Fruit fly (Drosophila melanogaster) whole organism, embryonic: Measurements from ENCODE around the gene CG9426.

Source experiments
- Atf6 ChIP-seq: fragments of 200-800 bp; sonication (Bioruptor generic); IDR thresholded peaks from 2 replicates; pipeline ENCODE4 v1.3.6; 2022; ENCODE audit warnings: missing biosample characterization, missing genetic modification characterization
- Bteb2 ChIP-seq: fragments of 200-800 bp; sonication (Bioruptor generic); optimal IDR thresholded peaks from 2 replicates; lab custom pipeline; 2016; ENCODE audit warnings: missing biosample characterization, missing genetic modification characterization
- CG1024 ChIP-seq: fragments of 200-800 bp; sonication (Bioruptor generic); IDR thresholded peaks from 2 replicates; pipeline ENCODE4 v1.3.6; 2022; ENCODE audit warnings: missing biosample characterization, missing genetic modification characterization
- CG11085 ChIP-seq: fragments of 200-800 bp; sonication (Bioruptor generic); IDR thresholded peaks from 2 replicates; pipeline ENCODE4 v1.3.6; 2022; ENCODE audit warnings: missing biosample characterization, missing genetic modification characterization
- CG11696 ChIP-seq: fragments of 200-800 bp; sonication (Bioruptor generic); IDR thresholded peaks from 2 replicates; pipeline ENCODE4 v1.3.6; 2022; ENCODE audit warnings: missing biosample characterization, missing genetic modification characterization
- CG12236 ChIP-seq: fragments of 200-800 bp; sonication (Bioruptor generic); optimal IDR thresholded peaks from 2 replicates; lab custom pipeline; 2016; ENCODE audit warnings: missing biosample characterization, missing genetic modification characterization
- CG13624 ChIP-seq: fragments of 200-800 bp; sonication (Bioruptor generic); optimal IDR thresholded peaks from 2 replicates; lab custom pipeline; 2016; ENCODE audit warnings: missing biosample characterization, missing genetic modification characterization
- CG14014 ChIP-seq: fragments of 200-800 bp; sonication (Bioruptor generic); IDR thresholded peaks from 2 replicates; pipeline ENCODE4 v1.3.6; 2022; ENCODE audit warnings: missing biosample characterization, missing genetic modification characterization
- CG14860 ChIP-seq: fragments of 200-800 bp; sonication (Bioruptor generic); IDR thresholded peaks from 3 replicates; pipeline ENCODE4 v1.3.6; 2022; ENCODE audit warnings: missing biosample characterization, missing genetic modification characterization; ENCODE audit not compliant: partially characterized antibody
- CG15269 ChIP-seq: fragments of 200-800 bp; sonication (Bioruptor generic); optimal IDR thresholded peaks from 2 replicates; lab custom pipeline; 2018; ENCODE audit warnings: missing biosample characterization, mild to moderate bottlenecking, missing genetic modification characterization, moderate library complexity
- CG16813 ChIP-seq: fragments of 200-800 bp; sonication (Bioruptor generic); IDR thresholded peaks from 3 replicates; pipeline ENCODE4 v1.3.6; 2022; ENCODE audit warnings: missing biosample characterization, missing genetic modification characterization; ENCODE audit not compliant: partially characterized antibody
- CG17359 ChIP-seq: fragments of 200-800 bp; sonication (Bioruptor generic); optimal IDR thresholded peaks from 3 replicates; lab custom pipeline; 2018; ENCODE audit warnings: missing biosample characterization, mild to moderate bottlenecking, missing genetic modification characterization, moderate library complexity
- CG2712 ChIP-seq: fragments of 200-800 bp; optimal IDR thresholded peaks from 3 replicates; lab custom pipeline; 2019; ENCODE audit warnings: missing biosample characterization, mild to moderate bottlenecking, missing genetic modification characterization, moderate library complexity
- CG30431 ChIP-seq: fragments of 200-800 bp; sonication (Bioruptor generic); optimal IDR thresholded peaks from 2 replicates; lab custom pipeline; 2017; ENCODE audit warnings: missing biosample characterization, missing genetic modification characterization
- CG33213 ChIP-seq: fragments of 200-800 bp; sonication (Bioruptor generic); optimal IDR thresholded peaks from 3 replicates; lab custom pipeline; 2016; ENCODE audit warnings: missing biosample characterization, missing genetic modification characterization
- CG6654 ChIP-seq: fragments of 200-800 bp; sonication (Bioruptor generic); optimal IDR thresholded peaks from 2 replicates; lab custom pipeline; 2017; ENCODE audit warnings: missing biosample characterization, mild to moderate bottlenecking, missing genetic modification characterization
- CG6813 ChIP-seq: fragments of 200-800 bp; sonication (Bioruptor generic); optimal IDR thresholded peaks from 2 replicates; lab custom pipeline; 2017; ENCODE audit warnings: missing biosample characterization, missing genetic modification characterization, mild to moderate bottlenecking, moderate library complexity, missing genetic modification reagents
- CG9797 ChIP-seq: fragments of 200-800 bp; sonication (Bioruptor generic); optimal IDR thresholded peaks from 3 replicates; lab custom pipeline; 2018; ENCODE audit warnings: missing biosample characterization, mild to moderate bottlenecking, missing genetic modification characterization
- CG9876 ChIP-seq: fragments of 200-800 bp; sonication (Bioruptor generic); optimal IDR thresholded peaks from 2 replicates; lab custom pipeline; 2016; ENCODE audit warnings: missing biosample characterization, missing genetic modification characterization
- CHES-1-like ChIP-seq: fragments of 200-800 bp; sonication (Bioruptor generic); optimal IDR thresholded peaks from 2 replicates; lab custom pipeline; 2016; ENCODE audit warnings: missing biosample characterization, missing genetic modification characterization
- CrebB ChIP-seq: fragments of 200-800 bp; sonication (Bioruptor generic); optimal IDR thresholded peaks from 3 replicates; lab custom pipeline; 2018; ENCODE audit warnings: missing biosample characterization, mild to moderate bottlenecking, missing genetic modification characterization
- Dp ChIP-seq: fragments of 200-800 bp; sonication (Bioruptor generic); optimal IDR thresholded peaks from 2 replicates; lab custom pipeline; 2018; ENCODE audit warnings: missing biosample characterization, mild to moderate bottlenecking, missing genetic modification characterization, moderate library complexity
- Drgx ChIP-seq: fragments of 200-800 bp; sonication (Bioruptor generic); IDR thresholded peaks from 2 replicates; pipeline ENCODE4 v1.3.6; 2022; ENCODE audit warnings: missing biosample characterization, missing genetic modification characterization
- Fer2 ChIP-seq: fragments of 200-800 bp; sonication (Bioruptor generic); optimal IDR thresholded peaks from 2 replicates; lab custom pipeline; 2018; ENCODE audit warnings: missing biosample characterization, mild to moderate bottlenecking, missing genetic modification characterization, moderate library complexity
- MTF-1 ChIP-seq: fragments of 200-800 bp; sonication (Bioruptor generic); optimal IDR thresholded peaks from 2 replicates; lab custom pipeline; 2018; ENCODE audit warnings: missing biosample characterization, mild to moderate bottlenecking, missing genetic modification characterization, borderline replicate concordance
- Med ChIP-seq: fragments of 200-800 bp; sonication (Bioruptor generic); peaks from one replicate; lab custom pipeline; 2016; ENCODE audit warnings: missing biosample characterization, missing genetic modification characterization, mild to moderate bottlenecking, inconsistent platforms, moderate library complexity
- Myb ChIP-seq: fragments of 200-800 bp; sonication (Bioruptor generic); optimal IDR thresholded peaks from 2 replicates; lab custom pipeline; 2016; ENCODE audit warnings: missing biosample characterization, missing genetic modification characterization
- NK7.1 ChIP-seq: fragments of 200-800 bp; sonication (Bioruptor generic); optimal IDR thresholded peaks from 3 replicates; lab custom pipeline; 2016; ENCODE audit warnings: missing biosample characterization, missing genetic modification characterization
- Opbp ChIP-seq: fragments of 200-800 bp; sonication (Bioruptor generic); IDR thresholded peaks from 3 replicates; pipeline ENCODE4 v1.3.6; 2022; ENCODE audit warnings: missing biosample characterization, missing genetic modification characterization; ENCODE audit not compliant: partially characterized antibody
- Sox100B ChIP-seq: fragments of 200-800 bp; sonication (Bioruptor generic); optimal IDR thresholded peaks from 3 replicates; lab custom pipeline; 2018; ENCODE audit warnings: missing biosample characterization, mild to moderate bottlenecking, missing genetic modification characterization
- Sox102F ChIP-seq: fragments of 200-800 bp; sonication (Bioruptor generic); optimal IDR thresholded peaks from 2 replicates; lab custom pipeline; 2018; ENCODE audit warnings: missing biosample characterization, mild to moderate bottlenecking, missing genetic modification characterization, moderate library complexity
- Usf ChIP-seq: fragments of 200-800 bp; sonication (Bioruptor generic); optimal IDR thresholded peaks from 2 replicates; lab custom pipeline; 2017; ENCODE audit warnings: missing genotype, missing biosample characterization, missing genetic modification characterization
- aop ChIP-seq: fragments of 200-800 bp; sonication (Bioruptor generic); IDR thresholded peaks from 2 replicates; pipeline ENCODE4 v1.3.6; 2022; ENCODE audit warnings: missing biosample characterization, missing genetic modification characterization
- ap ChIP-seq: fragments of 200-800 bp; sonication (Bioruptor generic); IDR thresholded peaks from 2 replicates; pipeline ENCODE4 v1.3.6; 2022; ENCODE audit warnings: missing biosample characterization, missing genetic modification characterization
- corto ChIP-seq: fragments of 200-800 bp; sonication (Bioruptor generic); optimal IDR thresholded peaks from 2 replicates; lab custom pipeline; 2016; ENCODE audit warnings: missing biosample characterization, mild to moderate bottlenecking, missing genetic modification characterization, moderate library complexity
- en ChIP-seq: fragments of 200-800 bp; sonication (Bioruptor generic); optimal IDR thresholded peaks from 2 replicates; lab custom pipeline; 2016; ENCODE audit warnings: missing biosample characterization, missing genetic modification characterization
- esg ChIP-seq: fragments of 200-800 bp; sonication (Bioruptor generic); conservative IDR thresholded peaks from 2 replicates; pipeline ENCODE4 v1.3.6; 2022; ENCODE audit warnings: missing biosample characterization, missing genetic modification characterization
- gcm2 ChIP-seq: fragments of 200-800 bp; sonication (Bioruptor generic); optimal IDR thresholded peaks from 2 replicates; lab custom pipeline; 2016; ENCODE audit warnings: missing biosample characterization, missing genetic modification characterization
- gem ChIP-seq: fragments of 200-800 bp; sonication (Bioruptor generic); optimal IDR thresholded peaks from 2 replicates; lab custom pipeline; 2019; ENCODE audit warnings: missing biosample characterization, mild to moderate bottlenecking, missing genetic modification characterization, moderate library complexity
- grau ChIP-seq: fragments of 200-800 bp; optimal IDR thresholded peaks from 3 replicates; lab custom pipeline; 2019; ENCODE audit warnings: missing biosample characterization, mild to moderate bottlenecking, missing genetic modification characterization, moderate library complexity
- gsb ChIP-seq: fragments of 200-800 bp; sonication (Bioruptor generic); IDR thresholded peaks from 2 replicates; pipeline ENCODE4 v1.3.6; 2022; ENCODE audit warnings: missing biosample characterization, missing genetic modification characterization
- hth ChIP-seq: fragments of >200 bp; optimal IDR thresholded peaks from 2 replicates; lab custom pipeline; 2017; ENCODE audit warnings: inconsistent platforms
- lab ChIP-seq: fragments of 200-800 bp; sonication (Bioruptor generic); optimal IDR thresholded peaks from 3 replicates; lab custom pipeline; 2017; ENCODE audit warnings: missing biosample characterization, missing genetic modification characterization, mild to moderate bottlenecking, moderate library complexity, missing genetic modification reagents
- mam ChIP-seq: fragments of 200-800 bp; sonication (Bioruptor generic); optimal IDR thresholded peaks from 3 replicates; lab custom pipeline; 2016; ENCODE audit warnings: missing biosample characterization, missing genetic modification characterization
- mld ChIP-seq: fragments of 200-800 bp; sonication (Bioruptor generic); IDR thresholded peaks from 3 replicates; pipeline ENCODE4 v1.3.6; 2022; ENCODE audit warnings: missing biosample characterization, missing genetic modification characterization; ENCODE audit not compliant: partially characterized antibody
- nerfin-1 ChIP-seq: fragments of 200-800 bp; sonication (Bioruptor generic); optimal IDR thresholded peaks from 3 replicates; lab custom pipeline; 2019; ENCODE audit warnings: missing biosample characterization, mild to moderate bottlenecking, missing genetic modification characterization, moderate library complexity
- sc ChIP-seq, 3 experiments: fragments of >200 bp in 2 of 3; fragments of 200-800 bp in 1 of 3; sonication (Bioruptor generic) in 1 of 3; optimal IDR thresholded peaks; 2 replicates in 2 of 3; 3 replicates in 1 of 3; lab custom pipeline; 2017; ENCODE audit warnings: mild to moderate bottlenecking in 1 of 3, missing biosample characterization in 1 of 3, missing genetic modification characterization in 1 of 3, missing genetic modification reagents in 1 of 3
- seq ChIP-seq: fragments of 200-800 bp; sonication (Bioruptor generic); IDR thresholded peaks from 2 replicates; pipeline ENCODE4 v1.3.6; 2022; ENCODE audit warnings: missing biosample characterization, missing genetic modification characterization
- sob ChIP-seq: fragments of 200-800 bp; sonication (Bioruptor generic); IDR thresholded peaks from 2 replicates; pipeline ENCODE4 v1.3.6; 2022; ENCODE audit warnings: missing biosample characterization, missing genetic modification characterization
- tll ChIP-seq, 2 experiments: fragments of 200-800 bp in 1 of 2; fragments of >200 bp in 1 of 2; sonication (Bioruptor generic) in 1 of 2; optimal IDR thresholded peaks; 2 replicates each; lab custom pipeline; 2017 to 2019; ENCODE audit warnings: missing biosample characterization in 2 of 2, missing genetic modification characterization in 2 of 2, mild to moderate bottlenecking in 1 of 2, moderate library complexity in 1 of 2
- trem ChIP-seq: fragments of 200-800 bp; optimal IDR thresholded peaks from 3 replicates; lab custom pipeline; 2019; ENCODE audit warnings: missing biosample characterization, mild to moderate bottlenecking, missing genetic modification characterization, moderate library complexity
- trh ChIP-seq: fragments of 200-800 bp; sonication (Bioruptor generic); optimal IDR thresholded peaks from 2 replicates; lab custom pipeline; 2016; ENCODE audit warnings: missing biosample characterization, missing genetic modification characterization

The CG9426 gene

dm6 chr2L:13258702-13259101 lies 39.0 kb upstream of the CG9426 start (continued):
- TF ChIP-seq Med (GFP tag; lab: Kevin White, UChicago) (peak; percentile 59), CG9797 (GFP tag; lab: Kevin White, UChicago) (no peak), CG30431 (GFP tag; lab: Kevin White, UChicago) (no peak), CG14860 (GFP tag; lab: Robert Waterston, UW) (no peak), CG9876 (GFP tag; lab: Kevin White, UChicago) (no peak), CG11085 (GFP tag; lab: Robert Waterston, UW) (no peak), tll (GFP tag; optimal IDR thresholded peaks at IDR 0.05; lab: Kevin White, UChicago) (no peak), lab (no peak), hth (lab: Kevin White, UChicago) (no peak), gem (tag; lab: Kevin White, UChicago) (peak; percentile 68), CG13624 (no peak), trem (tag; lab: Kevin White, UChicago) (no peak), Sox100B (peak; percentile 8), nerfin-1 (tag; lab: Kevin White, UChicago) (no peak), gcm2 (no peak), NK7.1 (GFP tag; lab: Kevin White, UChicago) (no peak), seq (GFP tag; lab: Robert Waterston, UW) (0 out of 2 replicates have a peak, but pooled peaks have one; percentile 19), CrebB (tag; lab: Kevin White, UChicago) (no peak), CG33213 (GFP tag; lab: Kevin White, UChicago) (no peak), Dp (no peak), Usf (GFP tag; lab: Kevin White, UChicago) (no peak), en (no peak), Fer2 (tag; lab: Kevin White, UChicago) (no peak), sc (optimal IDR thresholded peaks at IDR 0.05; lab: Kevin White, UChicago) (no peak), sc (GFP tag; optimal IDR thresholded peaks at IDR 0.05; lab: Kevin White, UChicago) (no peak), CG15269 (tag; lab: Kevin White, UChicago) (no peak), Myb (GFP tag; lab: Kevin White, UChicago) (no peak), CG14014 (GFP tag; lab: Robert Waterston, UW) (0 out of 2 replicates have a peak, but pooled peaks have one; percentile 23), Sox102F (GFP tag; lab: Kevin White, UChicago) (peak; percentile 54), grau (tag; lab: Kevin White, UChicago) (no peak), CG6813 (GFP tag; lab: Kevin White, UChicago) (no peak), CG6654 (GFP tag; lab: Kevin White, UChicago) (no peak), ap (GFP tag; lab: Robert Waterston, UW) (no peak), CG2712 (tag; lab: Kevin White, UChicago) (peak; percentile 50), Drgx (GFP tag; lab: Robert Waterston, UW) (peak; percentile 53; the same call in 1 of the 2 replicates), corto (GFP tag; lab: Kevin White, UChicago) (no peak), esg (GFP tag; lab: Robert Waterston, UW) (no peak), CG16813 (GFP tag; lab: Robert Waterston, UW) (no peak)

dm6 chr2L:13257177-13257576 lies 37.5 kb upstream of the CG9426 start, which contains the start of gene Naa20B:
Gene Naa20B, plus strand, starts transcription at chr2L:13257477.
- TF ChIP-seq sob (GFP tag; lab: Robert Waterston, UW) (no peak), Bteb2 (GFP tag; lab: Kevin White, UChicago) (no peak), MTF-1 (GFP tag; lab: Kevin White, UChicago) (no peak), CG17359 (tag; lab: Kevin White, UChicago) (no peak), Sox102F (GFP tag; lab: Kevin White, UChicago) (no peak), CHES-1-like (GFP tag; lab: Kevin White, UChicago) (no peak), CG12236 (GFP tag; lab: Kevin White, UChicago) (no peak), Atf6 (GFP tag; lab: Robert Waterston, UW) (no peak), CG1024 (GFP tag; lab: Robert Waterston, UW) (no peak), gsb (GFP tag; lab: Robert Waterston, UW) (no peak), trh (GFP tag; lab: Kevin White, UChicago) (no peak), CG11696 (GFP tag; lab: Robert Waterston, UW) (no peak), mam (GFP tag; lab: Kevin White, UChicago) (no peak), Opbp (GFP tag; lab: Robert Waterston, UW) (no peak), mld (GFP tag; lab: Robert Waterston, UW) (no peak), aop (no peak)
